Fruit fly (Drosophila melanogaster) whole organism: ENCODE data around the gene Sgs5bis.

Experiments
- CG8478 ChIP-seq: fragments of >200 bp; optimal IDR thresholded peaks from 2 replicates; lab custom pipeline; 2018; ENCODE audit warnings: inconsistent platforms
- Dll ChIP-seq: fragments of >200 bp; optimal IDR thresholded peaks from 2 replicates; lab custom pipeline; 2017
- EcR ChIP-seq, 2 experiments: fragments of >200 bp; optimal IDR thresholded peaks; 2 replicates each; lab custom pipeline; 2017; ENCODE audit warnings: missing biosample characterization in 2 of 2, missing genetic modification characterization in 2 of 2, missing genetic modification reagents in 2 of 2
- pan ChIP-seq: fragments of >200 bp; optimal IDR thresholded peaks from 2 replicates; lab custom pipeline; 2017
- psq ChIP-seq: fragments of >200 bp; optimal IDR thresholded peaks from 2 replicates; lab custom pipeline; 2017
- usp ChIP-seq: fragments of >200 bp; optimal IDR thresholded peaks from 2 replicates; lab custom pipeline; 2017; ENCODE audit warnings: missing biosample characterization, missing genetic modification characterization, mixed read lengths

dm6 chr3R:17611411-17611810, 17.2 kb downstream of the Sgs5bis start, which contains the start of gene Edg91:
- TF ChIP-seq CG8478 (lab: Kevin White, UChicago) (no peak), psq (lab: Kevin White, UChicago) (no peak), usp (GFP tag; lab: Kevin White, UChicago) (no peak), EcR (GFP tag; optimal IDR thresholded peaks at IDR 0.05; lab: Kevin White, UChicago) (no peak), Dll (no peak), pan (lab: Kevin White, UChicago) (no peak)
